Worm (Caenorhabditis elegans): ENCODE data around the gene srh-182.

DNA sequence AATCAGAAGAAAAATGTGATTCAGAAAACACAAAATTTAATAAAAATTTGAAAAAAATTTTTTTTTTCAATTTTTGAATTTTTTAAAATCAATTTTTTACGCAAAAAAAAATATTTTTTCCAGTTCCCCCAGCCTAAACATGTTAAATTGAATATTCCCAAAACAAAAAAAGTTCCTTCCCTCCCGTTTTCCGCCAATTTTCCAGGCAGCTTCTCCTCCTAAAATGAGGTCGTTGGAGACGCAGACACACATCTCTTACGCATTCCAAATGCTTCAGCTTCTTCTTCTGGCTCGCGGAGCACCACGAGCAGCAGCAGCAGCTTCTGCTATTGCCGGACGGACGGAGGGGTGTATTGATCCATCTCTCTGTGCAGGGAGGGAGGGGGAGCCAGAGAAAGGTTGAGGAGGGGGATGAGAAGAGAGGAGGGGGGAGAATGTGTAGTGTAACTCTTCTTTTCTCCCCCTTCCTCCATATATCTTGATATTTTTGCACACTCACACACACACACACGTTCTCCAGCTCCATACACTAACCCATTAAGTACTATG, 17.0 kb upstream of the srh-182 start:
- TF ChIP-seq nhr-28 (tag; optimal IDR thresholded peaks at IDR 0.05) (peak; percentile 3), Y105C5A.15 (GFP tag; IDR thresholded peaks at IDR 0.05) (no peak), unc-62 (GFP tag; optimal IDR thresholded peaks at IDR 0.05 in 1 of 2) (peak in 1 of 2 experiments; percentile 98), unc-62 (tag; optimal IDR thresholded peaks at IDR 0.05) (no peak), nhr-11 (tag; optimal IDR thresholded peaks at IDR 0.05) (peak; percentile 27), tag-97 (GFP tag; IDR thresholded peaks at IDR 0.05) (no peak), dmd-6 (GFP tag; IDR thresholded peaks at IDR 0.05) (no peak), gei-8 (GFP tag; optimal IDR thresholded peaks at IDR 0.05) (no peak), nhr-76 (tag; optimal IDR thresholded peaks at IDR 0.05) (no peak), ceh-32 (tag; optimal IDR thresholded peaks at IDR 0.05; ENCODE audit: poor library complexity) (no peak), jun-1 (tag; optimal IDR thresholded peaks at IDR 0.05) (no peak), unc-130 (GFP tag; optimal IDR thresholded peaks at IDR 0.05) (no peak)

Data from whole organism, L4 larva.